Fruit fly (Drosophila melanogaster) whole organism, embryonic: ENCODE measurements around the gene fliI.

ENCODE experiments used
- Antp ChIP-seq: fragments of 200-800 bp; sonication (Bioruptor generic); optimal IDR thresholded peaks from 3 replicates; lab custom pipeline; 2016; ENCODE audit warnings: missing biosample characterization, missing genetic modification characterization
- BEAF-32 ChIP-seq: fragments of 200-800 bp; sonication (Bioruptor generic); optimal IDR thresholded peaks from 3 replicates; lab custom pipeline; 2017; ENCODE audit warnings: missing biosample characterization, missing genetic modification characterization, mild to moderate bottlenecking, moderate library complexity, missing genetic modification reagents
- Blimp-1 ChIP-seq: fragments of 200-800 bp; sonication (Bioruptor generic); optimal IDR thresholded peaks from 3 replicates; lab custom pipeline; 2018; ENCODE audit warnings: missing biosample characterization, missing genetic modification characterization, mild to moderate bottlenecking, moderate library complexity, missing genetic modification reagents
- C15 ChIP-seq: fragments of 200-800 bp; sonication (Bioruptor generic); IDR thresholded peaks from 3 replicates; pipeline ENCODE4 v1.3.6; 2022; ENCODE audit warnings: missing biosample characterization, missing genetic modification characterization
- CG10321 ChIP-seq: fragments of 200-800 bp; sonication (Bioruptor generic); IDR thresholded peaks from 2 replicates; pipeline ENCODE4 v1.3.6; 2022; ENCODE audit warnings: missing biosample characterization, missing genetic modification characterization
- CG10431 ChIP-seq: fragments of 200-800 bp; sonication (Bioruptor generic); optimal IDR thresholded peaks from 3 replicates; lab custom pipeline; 2018; ENCODE audit warnings: missing biosample characterization, mild to moderate bottlenecking, missing genetic modification characterization
- CG11085 ChIP-seq: fragments of 200-800 bp; sonication (Bioruptor generic); IDR thresholded peaks from 2 replicates; pipeline ENCODE4 v1.3.6; 2022; ENCODE audit warnings: missing biosample characterization, missing genetic modification characterization
- CG11247 ChIP-seq: fragments of 200-800 bp; sonication (Bioruptor generic); IDR thresholded peaks from 2 replicates; pipeline ENCODE4 v1.3.6; 2022; ENCODE audit warnings: missing biosample characterization, missing genetic modification characterization
- CG11456 ChIP-seq: fragments of 200-800 bp; sonication (Bioruptor generic); IDR thresholded peaks from 3 replicates; pipeline ENCODE4 v1.3.6; 2022; ENCODE audit warnings: missing biosample characterization, missing genetic modification characterization
- CG12744 ChIP-seq: fragments of 200-800 bp; sonication (Bioruptor generic); optimal IDR thresholded peaks from 2 replicates; lab custom pipeline; 2016; ENCODE audit warnings: missing biosample characterization, missing genetic modification characterization
- CG13624 ChIP-seq: fragments of 200-800 bp; sonication (Bioruptor generic); optimal IDR thresholded peaks from 2 replicates; lab custom pipeline; 2016; ENCODE audit warnings: missing biosample characterization, missing genetic modification characterization
- CG14710 ChIP-seq: fragments of 200-800 bp; sonication (Bioruptor generic); optimal IDR thresholded peaks from 3 replicates; lab custom pipeline; 2019; ENCODE audit warnings: missing biosample characterization, mild to moderate bottlenecking, missing genetic modification characterization, moderate library complexity
- CG15011 ChIP-seq: fragments of 200-800 bp; sonication (Bioruptor generic); optimal IDR thresholded peaks from 3 replicates; lab custom pipeline; 2018; ENCODE audit warnings: missing biosample characterization, mild to moderate bottlenecking, missing genetic modification characterization
- CG1603 ChIP-seq: fragments of 200-800 bp; sonication (Bioruptor generic); optimal IDR thresholded peaks from 2 replicates; lab custom pipeline; 2019; ENCODE audit warnings: missing biosample characterization, mild to moderate bottlenecking, missing genetic modification characterization, moderate library complexity
- CG16779 ChIP-seq: fragments of 200-800 bp; sonication (Bioruptor generic); IDR thresholded peaks from 2 replicates; pipeline ENCODE4 v1.3.6; 2022; ENCODE audit warnings: missing biosample characterization, missing genetic modification characterization
- CG3065 ChIP-seq: fragments of 200-800 bp; sonication (Bioruptor generic); optimal IDR thresholded peaks from 2 replicates; lab custom pipeline; 2016; ENCODE audit warnings: missing biosample characterization, missing genetic modification characterization
- CG34422 ChIP-seq: fragments of 200-800 bp; sonication (Bioruptor generic); IDR thresholded peaks from 3 replicates; pipeline ENCODE4 v1.3.6; 2022; ENCODE audit warnings: missing biosample characterization, missing genetic modification characterization
- CG3838 ChIP-seq: fragments of 200-800 bp; sonication (Bioruptor generic); optimal IDR thresholded peaks from 3 replicates; lab custom pipeline; 2016; ENCODE audit warnings: missing biosample characterization, missing genetic modification characterization
- CG4854 ChIP-seq: fragments of 200-800 bp; sonication (Bioruptor generic); optimal IDR thresholded peaks from 2 replicates; lab custom pipeline; 2016; ENCODE audit warnings: missing biosample characterization, missing genetic modification characterization, inconsistent platforms
- CG9817 ChIP-seq: fragments of 200-800 bp; sonication (Bioruptor generic); optimal IDR thresholded peaks from 2 replicates; lab custom pipeline; 2018; ENCODE audit warnings: missing biosample characterization, mild to moderate bottlenecking, missing genetic modification characterization, moderate library complexity
- CTCF ChIP-seq: fragments of 200-800 bp; sonication (Bioruptor generic); optimal IDR thresholded peaks from 2 replicates; lab custom pipeline; 2017; ENCODE audit warnings: missing biosample characterization, mild to moderate bottlenecking, missing genetic modification characterization, moderate library complexity
- Dip3 ChIP-seq: fragments of 200-800 bp; sonication (Bioruptor generic); optimal IDR thresholded peaks from 3 replicates; lab custom pipeline; 2016; ENCODE audit warnings: missing biosample characterization, missing genetic modification characterization
- Dp ChIP-seq: fragments of 200-800 bp; sonication (Bioruptor generic); optimal IDR thresholded peaks from 2 replicates; lab custom pipeline; 2018; ENCODE audit warnings: missing biosample characterization, mild to moderate bottlenecking, missing genetic modification characterization, moderate library complexity
- Elba2 ChIP-seq: fragments of 200-800 bp; sonication (Bioruptor generic); optimal IDR thresholded peaks from 3 replicates; lab custom pipeline; 2016; ENCODE audit warnings: missing biosample characterization, missing genetic modification characterization
- HLH54F ChIP-seq: fragments of 200-800 bp; sonication (Bioruptor generic); optimal IDR thresholded peaks from 3 replicates; lab custom pipeline; 2016; ENCODE audit warnings: missing biosample characterization, missing genetic modification characterization
- Hsf ChIP-seq: fragments of 200-800 bp; sonication (Bioruptor generic); optimal IDR thresholded peaks from 3 replicates; lab custom pipeline; 2016; ENCODE audit warnings: missing biosample characterization, missing genetic modification characterization
- Lhr ChIP-seq: fragments of 200-800 bp; sonication (Bioruptor generic); optimal IDR thresholded peaks from 3 replicates; lab custom pipeline; 2017; ENCODE audit warnings: mild to moderate bottlenecking, missing biosample characterization, missing genetic modification reagents, missing genetic modification characterization
- NfI ChIP-seq: fragments of 200-800 bp; sonication (Bioruptor generic); optimal IDR thresholded peaks from 3 replicates; lab custom pipeline; 2018; ENCODE audit warnings: missing biosample characterization, mild to moderate bottlenecking, missing genetic modification characterization, moderate library complexity
- PHDP ChIP-seq: fragments of 200-800 bp; sonication (Bioruptor generic); optimal IDR thresholded peaks from 3 replicates; lab custom pipeline; 2018; ENCODE audit warnings: missing biosample characterization, mild to moderate bottlenecking, missing genetic modification characterization, moderate library complexity
- Scr ChIP-seq: fragments of 200-800 bp; sonication (Bioruptor generic); IDR thresholded peaks from 2 replicates; pipeline ENCODE4 v1.3.6; 2022; ENCODE audit warnings: missing biosample characterization, missing genetic modification characterization; ENCODE audit not compliant: partially characterized antibody
- Trl ChIP-seq, 3 experiments: fragments of >200 bp in 2 of 3; fragments of 200-800 bp in 1 of 3; sonication (Bioruptor generic) in 1 of 3; optimal IDR thresholded peaks; 2 replicates in 1 of 3; 3 replicates in 2 of 3; lab custom pipeline; 2016 to 2017; ENCODE audit warnings: missing biosample characterization in 1 of 3, missing genetic modification characterization in 1 of 3
- Xbp1 ChIP-seq: fragments of 200-800 bp; sonication (Bioruptor generic); optimal IDR thresholded peaks from 3 replicates; lab custom pipeline; 2016; ENCODE audit warnings: missing biosample characterization, mild to moderate bottlenecking, missing genetic modification characterization
- bowl ChIP-seq: fragments of 200-800 bp; sonication (Bioruptor generic); IDR thresholded peaks from 2 replicates; pipeline ENCODE4 v1.3.6; 2022; ENCODE audit warnings: missing biosample characterization, missing genetic modification characterization
- cato ChIP-seq: fragments of 200-800 bp; sonication (Bioruptor generic); optimal IDR thresholded peaks from 2 replicates; lab custom pipeline; 2016; ENCODE audit warnings: missing biosample characterization, missing genetic modification characterization, borderline replicate concordance
- chinmo ChIP-seq: fragments of 200-800 bp; sonication (Bioruptor generic); IDR thresholded peaks from 4 replicates; pipeline ENCODE4 v1.3.6; 2022; ENCODE audit warnings: missing biosample characterization, missing genetic modification characterization; ENCODE audit not compliant: partially characterized antibody
- crp ChIP-seq, 2 experiments: fragments of 200-800 bp; sonication (Bioruptor generic); optimal IDR thresholded peaks; 2 replicates in 1 of 2; 3 replicates in 1 of 2; lab custom pipeline; 2017; ENCODE audit warnings: missing biosample characterization in 2 of 2, missing genetic modification characterization in 2 of 2, mild to moderate bottlenecking in 1 of 2, moderate library complexity in 1 of 2
- dimm ChIP-seq: fragments of 200-800 bp; sonication (Bioruptor generic); IDR thresholded peaks from 2 replicates; pipeline ENCODE4 v1.3.6; 2022; ENCODE audit warnings: missing biosample characterization, missing genetic modification characterization
- emc ChIP-seq: fragments of 200-800 bp; sonication (Bioruptor generic); optimal IDR thresholded peaks from 2 replicates; lab custom pipeline; 2016; ENCODE audit warnings: missing biosample characterization, missing genetic modification characterization
- fd3F ChIP-seq: fragments of 200-800 bp; sonication (Bioruptor generic); optimal IDR thresholded peaks from 2 replicates; lab custom pipeline; 2018; ENCODE audit warnings: missing biosample characterization, mild to moderate bottlenecking, missing genetic modification characterization, moderate library complexity
- jing ChIP-seq: fragments of 200-800 bp; sonication (Bioruptor generic); optimal IDR thresholded peaks from 2 replicates; lab custom pipeline; 2018; ENCODE audit warnings: missing biosample characterization, mild to moderate bottlenecking, missing genetic modification characterization
- nom ChIP-seq: fragments of 200-800 bp; sonication (Bioruptor generic); optimal IDR thresholded peaks from 2 replicates; lab custom pipeline; 2017; ENCODE audit warnings: missing biosample characterization, missing genetic modification characterization, mild to moderate bottlenecking, moderate library complexity, missing genetic modification reagents
- otp ChIP-seq: fragments of 200-800 bp; sonication (Bioruptor generic); IDR thresholded peaks from 3 replicates; pipeline ENCODE4, ENCODE4 v1.3.6; 2022; ENCODE audit warnings: missing biosample characterization, missing genetic modification characterization
- pita ChIP-seq: fragments of 200-800 bp; sonication (Bioruptor generic); optimal IDR thresholded peaks from 2 replicates; lab custom pipeline; 2017; ENCODE audit warnings: missing biosample characterization, mild to moderate bottlenecking, missing genetic modification characterization
- repo ChIP-seq: fragments of 200-800 bp; sonication (Bioruptor generic); optimal IDR thresholded peaks from 2 replicates; lab custom pipeline; 2016; ENCODE audit warnings: missing biosample characterization, missing genetic modification characterization
- schlank ChIP-seq: fragments of 200-800 bp; sonication (Bioruptor generic); optimal IDR thresholded peaks from 2 replicates; lab custom pipeline; 2018; ENCODE audit warnings: missing biosample characterization, mild to moderate bottlenecking, missing genetic modification characterization
- shn ChIP-seq: fragments of 200-800 bp; sonication (Bioruptor generic); optimal IDR thresholded peaks from 3 replicates; lab custom pipeline; 2016; ENCODE audit warnings: missing biosample characterization, missing genetic modification characterization
- sim ChIP-seq: fragments of 200-800 bp; sonication (Bioruptor generic); IDR thresholded peaks from 2 replicates; pipeline ENCODE4 v1.3.6; 2022; ENCODE audit warnings: missing biosample characterization, missing genetic modification characterization
- slou ChIP-seq: fragments of 200-800 bp; sonication (Bioruptor generic); optimal IDR thresholded peaks from 3 replicates; lab custom pipeline; 2016; ENCODE audit warnings: missing biosample characterization, missing genetic modification characterization
- tio ChIP-seq: fragments of 200-800 bp; sonication (Bioruptor generic); optimal IDR thresholded peaks from 2 replicates; lab custom pipeline; 2017; ENCODE audit warnings: missing biosample characterization, missing genetic modification characterization, inconsistent platforms
- zfh1 ChIP-seq: fragments of 200-800 bp; sonication (Bioruptor generic); IDR thresholded peaks from 3 replicates; pipeline ENCODE4 v1.3.6; 2022; ENCODE audit warnings: missing biosample characterization, missing genetic modification characterization

Gene fliI

DNA sequence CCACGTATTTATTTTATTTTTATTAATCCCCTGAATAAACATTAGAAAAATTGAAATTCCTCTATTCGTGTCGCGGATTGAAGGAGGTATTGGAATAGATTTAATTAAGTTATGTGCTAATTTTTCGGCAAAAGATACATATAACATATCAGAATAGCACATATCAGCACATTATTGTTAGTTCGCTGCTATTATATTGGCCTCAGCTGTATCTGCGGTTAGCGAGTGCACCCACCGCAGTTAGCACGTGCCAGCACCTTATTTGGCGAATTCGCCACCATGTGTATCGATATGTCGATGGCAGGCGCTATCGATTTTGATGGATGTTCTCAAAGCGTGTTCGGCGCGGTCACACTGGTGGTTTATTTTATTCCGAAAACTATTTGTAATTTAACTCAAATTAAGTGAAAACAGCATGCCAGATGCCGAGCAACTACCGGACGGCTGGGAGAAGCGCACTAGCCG lies 5.5 kb downstream of the fliI start, which contains the start of gene dod (continued):
- TF ChIP-seq Trl (optimal IDR thresholded peaks at IDR 0.05; lab: Kevin White, UChicago), result no peak
- TF ChIP-seq Trl (GFP tag; optimal IDR thresholded peaks at IDR 0.05; lab: Kevin White, UChicago), result peak; percentile 21
- TF ChIP-seq CG3838 (GFP tag; lab: Kevin White, UChicago), result no peak
- peak; percentile 30 for TF ChIP-seq Hsf (GFP tag; lab: Kevin White, UChicago)
- TF ChIP-seq schlank (tag; lab: Kevin White, UChicago), result no peak
- peak; percentile 57 for TF ChIP-seq shn (GFP tag; lab: Kevin White, UChicago)
- TF ChIP-seq sim, result peak; percentile 30; the same call in 1 of the 2 replicates
- TF ChIP-seq nom, result peak; percentile 26
- peak; percentile 63; the same call in 1 of the 3 replicates for TF ChIP-seq CG11456 (GFP tag; lab: Robert Waterston, UW)
- TF ChIP-seq Dip3 (GFP tag; lab: Kevin White, UChicago), result peak; percentile 32
- TF ChIP-seq cato (GFP tag; lab: Kevin White, UChicago), result no peak
- no peak for TF ChIP-seq CG15011 (GFP tag; lab: Kevin White, UChicago)
- peak; percentile 79 for TF ChIP-seq CG14710 (tag; lab: Kevin White, UChicago)
- peak; percentile 88 for TF ChIP-seq BEAF-32
- peak; percentile 31 for TF ChIP-seq CG9817 (tag; lab: Kevin White, UChicago)
- TF ChIP-seq Elba2 (GFP tag; lab: Kevin White, UChicago), result no peak
- peak; percentile 88 for TF ChIP-seq pita (GFP tag; lab: Kevin White, UChicago)
- peak; percentile 9 for TF ChIP-seq CG3065 (GFP tag; lab: Kevin White, UChicago)
- TF ChIP-seq Dp (GFP tag; lab: Kevin White, UChicago), result peak; percentile 54
- no peak for TF ChIP-seq jing
- peak; percentile 73; the same call in 1 of the 4 replicates for TF ChIP-seq chinmo (GFP tag; lab: Robert Waterston, UW)
- TF ChIP-seq dimm (GFP tag; lab: Robert Waterston, UW), result no peak
- peak; percentile 83 for TF ChIP-seq CG1603 (tag; lab: Kevin White, UChicago)
- peak; percentile 62 for TF ChIP-seq NfI
- TF ChIP-seq Lhr (GFP tag; lab: Kevin White, UChicago), result peak; percentile 74
- peak; percentile 35 for TF ChIP-seq HLH54F
- no peak for TF ChIP-seq tio
- peak; percentile 70 for TF ChIP-seq CG34422 (GFP tag; lab: Robert Waterston, UW)
- no peak for TF ChIP-seq repo (GFP tag; lab: Kevin White, UChicago)
- peak; percentile 30; the same call in 1 of the 2 replicates for TF ChIP-seq CG10321 (GFP tag; lab: Robert Waterston, UW)
- TF ChIP-seq Xbp1 (GFP tag; lab: Kevin White, UChicago), result peak; percentile 60
- TF ChIP-seq CG12744 (GFP tag; lab: Kevin White, UChicago), result peak; percentile 35
- no peak for TF ChIP-seq slou
- no peak for TF ChIP-seq CG16779 (GFP tag; lab: Robert Waterston, UW)
- no peak for TF ChIP-seq CG10431 (GFP tag; lab: Kevin White, UChicago)
- peak; percentile 35; the same call in 2 of the 3 replicates for TF ChIP-seq otp (GFP tag; lab: Robert Waterston, UW)
- TF ChIP-seq bowl, result no peak
- no peak for TF ChIP-seq Blimp-1 (GFP tag; lab: Kevin White, UChicago)
- no peak for TF ChIP-seq CG4854 (GFP tag; lab: Kevin White, UChicago)
- 0 out of 2 replicates have a peak, but pooled peaks have one; percentile 30 for TF ChIP-seq CG11247 (GFP tag; lab: Robert Waterston, UW)
- TF ChIP-seq Antp (GFP tag; lab: Kevin White, UChicago), result peak; percentile 54
- TF ChIP-seq Scr, result peak; percentile 74
- peak; percentile 34; the same call in 1 of the 2 replicates for TF ChIP-seq CG11085
- TF ChIP-seq crp (GFP tag; optimal IDR thresholded peaks at IDR 0.05; lab: Kevin White, UChicago), result peak in 1 of 2 experiments; percentile 26
- TF ChIP-seq CG13624, result peak; percentile 61
- TF ChIP-seq PHDP (tag; lab: Kevin White, UChicago), result peak; percentile 65
- no peak for TF ChIP-seq fd3F
- no peak for TF ChIP-seq C15 (GFP tag; lab: Robert Waterston, UW)
- TF ChIP-seq CTCF (GFP tag; lab: Kevin White, UChicago), result peak; percentile 60
- TF ChIP-seq zfh1 (GFP tag; lab: Robert Waterston, UW), result peak; percentile 59; the same call in 2 of the 3 replicates
- no peak for TF ChIP-seq emc (GFP tag; lab: Kevin White, UChicago)
